Fruit fly (Drosophila melanogaster): ENCODE measurements around the gene CG3842.

Gene CG3842

DNA sequence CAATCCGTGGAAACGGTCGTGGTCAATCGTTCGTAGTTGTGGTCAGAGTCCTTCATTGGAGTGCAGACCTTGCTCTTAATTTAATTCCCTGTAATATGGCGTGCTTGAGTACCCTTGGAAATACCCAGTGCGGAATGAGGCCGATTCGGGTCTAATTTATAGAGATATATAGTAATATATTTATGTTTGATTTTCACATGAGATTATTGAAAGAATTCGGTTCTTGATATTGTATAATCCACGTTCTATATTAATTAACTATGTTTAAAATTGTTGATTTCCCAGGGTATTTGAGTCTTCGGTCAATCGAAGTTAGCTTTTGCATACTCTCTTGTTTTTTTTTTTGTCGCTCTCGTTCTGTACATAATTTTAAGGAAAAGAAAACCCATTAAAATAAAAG lies 5.8 kb downstream of the CG3842 start (continued):
- TF ChIP-seq dac (GFP tag; optimal IDR thresholded peaks at IDR 0.05) (no peak), Blimp-1 (GFP tag; optimal IDR thresholded peaks at IDR 0.05) (no peak), topi (GFP tag; optimal IDR thresholded peaks at IDR 0.05) (peak; percentile 55), ss (GFP tag; optimal IDR thresholded peaks at IDR 0.05) (no peak), CG11902 (GFP tag; optimal IDR thresholded peaks at IDR 0.05) (no peak), CG10631 (GFP tag; optimal IDR thresholded peaks at IDR 0.05) (peak; percentile 43), CG15336 (GFP tag; IDR thresholded peaks at IDR 0.05) (peak; percentile 20; the same call in 1 of the 2 replicates), pdm3 (GFP tag; optimal IDR thresholded peaks at IDR 0.05) (peak; percentile 33), fkh (GFP tag; optimal IDR thresholded peaks at IDR 0.05) (no peak), Sox15 (GFP tag; optimal IDR thresholded peaks at IDR 0.05) (no peak), svp (GFP tag) (no peak), Sox14 (GFP tag; optimal IDR thresholded peaks at IDR 0.05) (no peak), fd85E (GFP tag; optimal IDR thresholded peaks at IDR 0.05) (no peak), CG4318 (GFP tag; optimal IDR thresholded peaks at IDR 0.05) (no peak), CG10669 (GFP tag; optimal IDR thresholded peaks at IDR 0.05) (peak; percentile 39), OdsH (GFP tag; optimal IDR thresholded peaks at IDR 0.05) (peak; percentile 50), fd59A (GFP tag; optimal IDR thresholded peaks at IDR 0.05) (no peak), eg (GFP tag; IDR thresholded peaks at IDR 0.05) (0 out of 3 replicates have a peak, but pooled peaks have one; percentile 14), Ets96B (tag; optimal IDR thresholded peaks at IDR 0.05) (peak; percentile 20), CG8632 (GFP tag; optimal IDR thresholded peaks at IDR 0.05) (peak; percentile 28), CG11294 (GFP tag; IDR thresholded peaks at IDR 0.05) (no peak), Smox (GFP tag; optimal IDR thresholded peaks at IDR 0.05) (peak; percentile 50), CG9139 (GFP tag; optimal IDR thresholded peaks at IDR 0.05) (no peak), Eip75B (GFP tag; optimal IDR thresholded peaks at IDR 0.05) (no peak), Ets21C (GFP tag; optimal IDR thresholded peaks at IDR 0.05) (no peak), CG6792 (GFP tag; optimal IDR thresholded peaks at IDR 0.05) (peak; percentile 27), CG8319 (GFP tag; optimal IDR thresholded peaks at IDR 0.05) (no peak), Met (GFP tag; optimal IDR thresholded peaks at IDR 0.05) (peak; percentile 53), Hr38 (GFP tag; optimal IDR thresholded peaks at IDR 0.05) (no peak)

DNA sequence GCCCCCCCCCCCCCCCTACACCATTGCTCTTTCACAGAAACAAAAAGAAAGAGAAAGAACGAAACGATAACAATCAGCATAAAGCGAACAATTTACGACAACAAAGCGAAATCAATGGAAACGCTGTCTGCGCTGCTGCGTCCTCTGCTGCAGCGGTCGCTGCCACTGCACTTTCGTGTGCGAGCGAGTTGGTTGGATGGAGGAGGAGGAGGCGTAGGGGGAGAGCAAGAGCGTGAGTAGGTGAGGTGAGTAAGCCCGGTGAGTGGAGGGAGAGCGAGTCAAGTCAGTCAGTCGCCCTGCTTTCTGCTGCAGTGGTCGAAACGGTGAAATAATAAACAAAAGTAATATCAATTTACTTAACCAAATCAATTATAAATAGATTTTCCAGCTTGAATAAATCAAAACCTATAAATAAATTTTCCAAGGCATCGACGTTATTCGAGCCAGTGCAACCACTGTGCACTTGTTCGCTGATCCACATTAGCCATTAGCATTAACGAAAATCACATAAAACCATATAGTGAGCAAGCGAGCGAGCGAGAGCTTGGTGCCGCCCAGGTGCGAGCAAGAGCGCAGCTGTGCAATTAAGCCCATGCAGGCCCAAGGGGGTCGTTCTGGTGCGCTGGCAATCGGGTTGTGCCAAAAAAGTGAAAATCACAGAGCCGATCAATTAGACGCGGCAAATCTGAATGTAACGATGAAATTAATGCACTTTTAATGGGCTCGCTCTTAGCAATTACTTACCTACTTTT lies 6.4 kb downstream of the CG3842 start:
- TF ChIP-seq Lpt (GFP tag; optimal IDR thresholded peaks at IDR 0.05) (peak; percentile 85), pdm3 (GFP tag; optimal IDR thresholded peaks at IDR 0.05) (peak; percentile 91), esn (GFP tag; optimal IDR thresholded peaks at IDR 0.05) (peak; percentile 93), Eip75B (GFP tag; optimal IDR thresholded peaks at IDR 0.05) (peak; percentile 84), vri (GFP tag; optimal IDR thresholded peaks at IDR 0.05) (peak; percentile 91), topi (GFP tag; optimal IDR thresholded peaks at IDR 0.05) (peak; percentile 96), Hr38 (GFP tag; optimal IDR thresholded peaks at IDR 0.05) (peak; percentile 57), CG11294 (GFP tag; IDR thresholded peaks at IDR 0.05) (peak; percentile 91), achi (GFP tag; optimal IDR thresholded peaks at IDR 0.05) (peak; percentile 86), CG6276 (GFP tag; optimal IDR thresholded peaks at IDR 0.05) (peak; percentile 85), CG31627 (GFP tag; optimal IDR thresholded peaks at IDR 0.05) (peak; percentile 90), CG32006 (GFP tag; optimal IDR thresholded peaks at IDR 0.05) (peak; percentile 77), Hr4 (GFP tag; optimal IDR thresholded peaks at IDR 0.05) (peak; percentile 84), CG3032 (tag; optimal IDR thresholded peaks at IDR 0.05) (peak; percentile 29), salr (GFP tag; optimal IDR thresholded peaks at IDR 0.05) (peak; percentile 39 to 44), CG15336 (GFP tag; IDR thresholded peaks at IDR 0.05) (peak; percentile 97), Eip93F (GFP tag; optimal IDR thresholded peaks at IDR 0.05) (peak; percentile 79), Gug (GFP tag; IDR thresholded peaks at IDR 0.05) (peak; percentile 92), OdsH (GFP tag; optimal IDR thresholded peaks at IDR 0.05) (peak; percentile 86), CG9139 (GFP tag; optimal IDR thresholded peaks at IDR 0.05) (peak; percentile 26), acj6 (GFP tag; optimal IDR thresholded peaks at IDR 0.05) (peak; percentile 81), fd85E (GFP tag; optimal IDR thresholded peaks at IDR 0.05) (peak; percentile 45), CG11902 (GFP tag; optimal IDR thresholded peaks at IDR 0.05) (peak; percentile 73), CG8632 (GFP tag; optimal IDR thresholded peaks at IDR 0.05) (peak; percentile 78), Hr39 (GFP tag; optimal IDR thresholded peaks at IDR 0.05) (peak; percentile 92), CG8119 (GFP tag; IDR thresholded peaks at IDR 0.05) (peak; percentile 94), Sox15 (GFP tag; optimal IDR thresholded peaks at IDR 0.05) (peak; percentile 69), CG16779 (tag; optimal IDR thresholded peaks at IDR 0.05) (peak; percentile 23), cyc (GFP tag; optimal IDR thresholded peaks at IDR 0.05) (peak; percentile 89), dsx (GFP tag; optimal IDR thresholded peaks at IDR 0.05; ENCODE audit: poor library complexity, severe bottlenecking) (peak; percentile 36), spab (GFP tag; optimal IDR thresholded peaks at IDR 0.05) (peak; percentile 51)

Data from whole organism, prepupa.